Worm (Caenorhabditis elegans) whole organism, L2 larva: Measurements from ENCODE around the gene idpa-2.

Experiments used
- F13H6.1 ChIP-seq: sonication (generic microtip); optimal IDR thresholded peaks from 2 replicates; lab custom pipeline; 2016; ENCODE audit warnings: missing genetic modification characterization, missing compliant biosample characterization
- aly-2 ChIP-seq: fragments of 150-350 bp; optimal IDR thresholded peaks from 2 replicates; lab custom pipeline; 2014; ENCODE audit warnings: missing biosample characterization, missing genetic modification characterization
- dmd-4 ChIP-seq: sonication (generic microtip); optimal IDR thresholded peaks from 2 replicates; lab custom pipeline; 2017; ENCODE audit warnings: missing biosample characterization, missing genetic modification characterization
- elt-3 ChIP-seq: sonication (generic microtip); optimal IDR thresholded peaks from 2 replicates; lab custom pipeline; 2017; ENCODE audit warnings: missing biosample characterization, missing genetic modification characterization
- lin-13 ChIP-seq: fragments of 150-350 bp; optimal IDR thresholded peaks from 2 replicates; lab custom pipeline; 2014; ENCODE audit warnings: missing biosample characterization, missing genetic modification reagents, missing genetic modification characterization
- lsy-2 ChIP-seq, 2 experiments: fragments of 150-350 bp in 1 of 2; sonication (generic microtip) in 1 of 2; optimal IDR thresholded peaks; 2 replicates each; lab custom pipeline; 2014 to 2017; ENCODE audit warnings: missing biosample characterization in 2 of 2, missing genetic modification characterization in 2 of 2
- nhr-10 ChIP-seq: sonication (generic microtip); optimal IDR thresholded peaks from 2 replicates; lab custom pipeline; 2017; ENCODE audit warnings: missing biosample characterization, missing genetic modification characterization
- nhr-129 ChIP-seq: fragments of 150-350 bp; optimal IDR thresholded peaks from 2 replicates; lab custom pipeline; 2014; ENCODE audit warnings: missing biosample characterization, missing genetic modification characterization
- skn-1 ChIP-seq: sonication (generic microtip); optimal IDR thresholded peaks from 2 replicates; lab custom pipeline; 2017; ENCODE audit warnings: missing biosample characterization, missing genetic modification characterization
- snpc-4 ChIP-seq: fragments of 150-350 bp; optimal IDR thresholded peaks from 2 replicates; lab custom pipeline; 2014; ENCODE audit warnings: missing biosample characterization, missing genetic modification characterization
- zag-1 ChIP-seq: fragments of 150-350 bp; optimal IDR thresholded peaks from 2 replicates; lab custom pipeline; 2014; ENCODE audit warnings: missing biosample characterization, missing genetic modification characterization
- ztf-11 ChIP-seq: sonication (generic microtip); optimal IDR thresholded peaks from 2 replicates; lab custom pipeline; 2017; ENCODE audit warnings: missing biosample characterization, missing genetic modification characterization

- TF ChIP-seq dmd-4 (tag; lab: Kevin White, UChicago), result no peak
- TF ChIP-seq ztf-11 (tag; lab: Kevin White, UChicago), result no peak
- no peak for TF ChIP-seq lin-13 (GFP tag; lab: Kevin White, UChicago)
- no peak for TF ChIP-seq F13H6.1 (tag; lab: Kevin White, UChicago)
- TF ChIP-seq elt-3 (tag; lab: Kevin White, UChicago), result no peak
- TF ChIP-seq skn-1, result no peak
- no peak for TF ChIP-seq zag-1 (tag; lab: Kevin White, UChicago)
- TF ChIP-seq nhr-10, result no peak
- no peak for TF ChIP-seq nhr-129
- no peak for TF ChIP-seq lsy-2 (tag; optimal IDR thresholded peaks at IDR 0.05; lab: Kevin White, UChicago)
- no peak for TF ChIP-seq aly-2 (tag; lab: Kevin White, UChicago)
- no peak for TF ChIP-seq snpc-4 (tag; lab: Kevin White, UChicago)
Observed at ce11 chrII:8766475-8766874, 26.1 kb downstream of the idpa-2 start, which contains the start of the genes nsph-1.1 and K08F8.15.
